Worm (Caenorhabditis elegans) whole organism, young adult: ENCODE data around the gene F13D12.5.

Experiments used
- C06A6.2 ChIP-seq: fragments of 200-800 bp; sonication (Bioruptor generic); conservative IDR thresholded peaks from 2 replicates; pipeline ENCODE4 v1.3.6; 2022; ENCODE audit warnings: missing genetic modification characterization, missing compliant biosample characterization
- D2030.7 ChIP-seq: fragments of 200-800 bp; sonication (Bioruptor generic); IDR thresholded peaks from 2 replicates; pipeline ENCODE4 v1.3.6; 2022; ENCODE audit warnings: missing genetic modification reagents, missing genetic modification characterization, missing compliant biosample characterization
- F33H1.4 ChIP-seq: fragments of 200-800 bp; sonication (Bioruptor generic); IDR thresholded peaks from 2 replicates; pipeline ENCODE4 v1.3.6; 2022; ENCODE audit warnings: missing genetic modification reagents, missing genetic modification characterization, missing compliant biosample characterization
- F39B2.1 ChIP-seq: fragments of 200-800 bp; sonication (Bioruptor generic); IDR thresholded peaks from 2 replicates; pipeline ENCODE4 v1.3.6; 2022; ENCODE audit warnings: missing genetic modification reagents, missing genetic modification characterization, missing compliant biosample characterization
- T07F8.4 ChIP-seq: sonication (generic microtip); optimal IDR thresholded peaks from 2 replicates; lab custom pipeline; 2016; ENCODE audit warnings: mild to moderate bottlenecking, missing genetic modification characterization, moderate library complexity, missing compliant biosample characterization
- Y95B8A.8 ChIP-seq: fragments of 200-800 bp; sonication (Bioruptor generic); IDR thresholded peaks from 2 replicates; pipeline ENCODE4 v1.3.6; 2022; ENCODE audit warnings: missing genetic modification reagents, missing genetic modification characterization, missing compliant biosample characterization
- ZK185.1 ChIP-seq: sonication (generic microtip); optimal IDR thresholded peaks from 2 replicates; lab custom pipeline; 2016; ENCODE audit warnings: mild to moderate bottlenecking, missing genetic modification characterization, missing compliant biosample characterization; ENCODE audit not compliant: poor library complexity, severe bottlenecking
- akir-1 ChIP-seq: fragments of 200-800 bp; sonication (Bioruptor generic); optimal IDR thresholded peaks from 2 replicates; lab custom pipeline; 2018; ENCODE audit warnings: mild to moderate bottlenecking, missing genetic modification characterization, moderate library complexity, missing compliant biosample characterization
- ama-1 ChIP-seq, 3 experiments: fragments of 150-350 bp in 1 of 3; sonication (generic microtip) in 2 of 3; optimal IDR thresholded peaks; 2 replicates each; lab custom pipeline; 2014 to 2018; ENCODE audit warnings: missing biosample characterization in 2 of 3, missing genetic modification characterization in 2 of 3, missing genetic modification reagents in 2 of 3
- attf-5 ChIP-seq: fragments of 200-800 bp; sonication (Bioruptor generic); optimal IDR thresholded peaks from 2 replicates; lab custom pipeline; 2018; ENCODE audit warnings: mild to moderate bottlenecking, missing genetic modification characterization, missing compliant biosample characterization
- cebp-1 ChIP-seq, 2 experiments: fragments of 200-800 bp in 1 of 2; sonication (Bioruptor generic) in 1 of 2; sonication (generic microtip) in 1 of 2; IDR thresholded peaks in 1 of 2; optimal IDR thresholded peaks in 1 of 2; 2 replicates each; pipeline versions ENCODE4 v1.3.6 to Lab custom; 2017 to 2022; ENCODE audit warnings: missing compliant biosample characterization in 2 of 2, missing genetic modification characterization in 2 of 2, mild to moderate bottlenecking in 1 of 2, missing genetic modification reagents in 1 of 2, moderate library complexity in 1 of 2
- cebp-2 ChIP-seq: fragments of 200-800 bp; sonication (Bioruptor generic); IDR thresholded peaks from 2 replicates; pipeline ENCODE4 v1.3.6; 2022; ENCODE audit warnings: missing genetic modification characterization, missing compliant biosample characterization
- efl-1 ChIP-seq: fragments of 150-350 bp; optimal IDR thresholded peaks from 2 replicates; lab custom pipeline; 2014; ENCODE audit warnings: missing biosample characterization, missing genetic modification reagents, missing genetic modification characterization
- egrh-3 ChIP-seq: fragments of 200-800 bp; sonication (Bioruptor generic); IDR thresholded peaks from 2 replicates; pipeline ENCODE4 v1.3.6; 2022; ENCODE audit warnings: missing genetic modification reagents, missing genetic modification characterization, missing compliant biosample characterization
- him-1 ChIP-seq: sonication (generic microtip); optimal IDR thresholded peaks from 2 replicates; lab custom pipeline; 2016; ENCODE audit warnings: missing genotype, missing genetic modification reagents, missing genetic modification characterization, missing compliant biosample characterization
- hsf-1 ChIP-seq: fragments of 200-800 bp; sonication (Bioruptor generic); IDR thresholded peaks from 2 replicates; pipeline ENCODE4 v1.3.6; 2022; ENCODE audit warnings: missing genetic modification reagents, missing genetic modification characterization, missing compliant biosample characterization
- lin-35 ChIP-seq, 3 experiments: fragments of 150-350 bp in 2 of 3; sonication (generic microtip) in 1 of 3; optimal IDR thresholded peaks; 2 replicates each; lab custom pipeline; 2014 to 2018; ENCODE audit warnings: missing biosample characterization in 3 of 3, missing genetic modification characterization in 3 of 3, missing genetic modification reagents in 3 of 3
- lin-54 ChIP-seq: fragments of 200-800 bp; sonication (Bioruptor generic); optimal IDR thresholded peaks from 2 replicates; lab custom pipeline; 2018; ENCODE audit warnings: mild to moderate bottlenecking, missing genetic modification characterization, missing compliant biosample characterization
- lir-1 ChIP-seq: fragments of 200-800 bp; sonication (Bioruptor generic); conservative IDR thresholded peaks from 2 replicates; pipeline ENCODE4 v1.3.6; 2022; ENCODE audit warnings: missing genetic modification reagents, missing genetic modification characterization, missing compliant biosample characterization
- nfya-1 ChIP-seq: sonication (generic microtip); optimal IDR thresholded peaks from 2 replicates; lab custom pipeline; 2017; ENCODE audit warnings: antibody characterized with exemption, missing compliant biosample characterization, missing genetic modification characterization, borderline replicate concordance; ENCODE audit not compliant: insufficient read depth
- nfyb-1 ChIP-seq: fragments of 200-800 bp; sonication (Bioruptor generic); IDR thresholded peaks from 2 replicates; pipeline ENCODE4 v1.3.6; 2022; ENCODE audit warnings: missing genetic modification reagents, missing genetic modification characterization, missing compliant biosample characterization
- nhr-80 ChIP-seq: sonication (generic microtip); optimal IDR thresholded peaks from 2 replicates; lab custom pipeline; 2016; ENCODE audit warnings: missing genetic modification characterization, missing compliant biosample characterization
- repo-1 ChIP-seq: sonication (generic microtip); optimal IDR thresholded peaks from 2 replicates; lab custom pipeline; 2017; ENCODE audit warnings: mild to moderate bottlenecking, missing genetic modification characterization, missing compliant biosample characterization
- snpc-4 ChIP-seq, 5 experiments: fragments of 150-350 bp in 1 of 5; sonication (generic microtip) in 4 of 5; optimal IDR thresholded peaks; 2 replicates each; lab custom pipeline; 2014 to 2018; ENCODE audit warnings: missing genetic modification characterization in 5 of 5, missing biosample characterization in 3 of 5, antibody characterized with exemption in 2 of 5, mild to moderate bottlenecking in 2 of 5, missing compliant biosample characterization in 2 of 5, missing genotype in 2 of 5, moderate library complexity in 2 of 5, missing genetic modification reagents in 1 of 5
- sptf-2 ChIP-seq: fragments of 200-800 bp; sonication (Bioruptor generic); optimal IDR thresholded peaks from 2 replicates; lab custom pipeline; 2018; ENCODE audit warnings: mild to moderate bottlenecking, missing genetic modification characterization, missing compliant biosample characterization
- zfh-2 ChIP-seq: fragments of 200-800 bp; sonication (Bioruptor generic); conservative IDR thresholded peaks from 2 replicates; pipeline ENCODE4 v1.3.6; 2022; ENCODE audit warnings: missing genetic modification reagents, missing genetic modification characterization, missing compliant biosample characterization
- ztf-3 ChIP-seq: fragments of 200-800 bp; sonication (Bioruptor generic); optimal IDR thresholded peaks from 2 replicates; lab custom pipeline; 2018; ENCODE audit warnings: mild to moderate bottlenecking, missing genetic modification characterization, missing compliant biosample characterization

The F13D12.5 gene

DNA sequence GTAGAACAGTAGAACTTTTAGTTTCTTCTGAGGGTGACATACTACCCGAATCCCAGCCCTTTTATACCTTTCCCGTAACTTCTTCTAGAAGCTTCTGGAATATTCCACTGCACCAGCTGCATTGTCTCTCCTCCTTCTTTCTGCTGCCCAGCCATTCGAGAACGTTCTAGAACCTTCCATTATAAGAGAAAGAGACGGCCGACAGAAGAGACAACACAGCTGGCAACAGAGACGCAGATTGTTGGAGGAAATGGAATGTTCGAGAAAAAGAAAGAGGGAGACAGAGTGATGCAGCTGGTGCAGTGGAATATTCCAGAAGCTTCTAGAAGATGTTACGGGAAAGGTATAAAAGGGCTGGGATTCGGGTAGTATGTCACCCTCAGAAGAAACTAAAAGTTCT, 32.7 kb downstream of the F13D12.5 start, which contains the start of the genes F44E5.4 and F44E5.5 (continued):
- TF ChIP-seq akir-1 (GFP tag; lab: Kevin White, UChicago), result peak; percentile 72
- TF ChIP-seq, all 124 proteins: peak for 96; not testable (repeated sequence) for 28

DNA sequence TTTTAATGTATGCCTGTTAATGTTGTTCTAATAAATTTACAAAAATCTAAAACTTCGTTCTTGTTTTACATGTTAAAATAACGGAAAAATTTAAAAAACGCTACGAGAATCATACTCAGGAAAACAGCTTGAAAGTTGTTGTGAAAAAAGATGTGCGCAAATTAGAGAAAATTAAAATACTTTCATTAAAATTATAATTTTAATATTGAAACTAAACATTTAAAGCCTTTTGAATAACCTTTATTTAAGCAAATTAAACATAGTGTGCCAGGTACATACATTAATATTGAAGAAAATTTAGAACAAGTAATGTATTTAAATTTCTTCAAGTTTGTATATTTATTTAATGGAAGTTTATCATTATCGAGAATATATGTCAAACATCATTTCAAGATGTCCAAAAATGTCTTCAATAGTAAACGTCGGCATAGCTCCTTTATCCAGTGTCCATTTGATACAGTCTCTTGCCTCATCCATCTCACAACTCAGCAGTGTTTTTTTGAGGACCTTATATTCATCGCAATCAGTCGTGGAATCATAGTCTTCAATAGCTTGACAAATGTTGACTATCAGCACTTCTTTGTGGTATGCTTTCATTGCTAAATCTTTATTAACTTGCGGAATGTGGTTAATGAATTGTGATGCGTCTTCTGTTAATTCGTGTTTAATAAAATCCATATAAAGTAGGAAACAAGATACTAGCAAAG, 35.3 kb downstream of the F13D12.5 start:
- peak; percentile 7; the same call in 1 of the 2 replicates for TF ChIP-seq hsf-1
- peak; percentile 61 for TF ChIP-seq C06A6.2
- no peak for TF ChIP-seq zfh-2 (GFP tag; lab: Robert Waterston, UW)
- TF ChIP-seq efl-1, result no peak
- no peak for TF ChIP-seq snpc-4 (GFP tag; optimal IDR thresholded peaks at IDR 0.05; lab: Kevin White, UChicago)
- peak in 1 of 4 experiments; percentile 7 for TF ChIP-seq snpc-4 (tag; optimal IDR thresholded peaks at IDR 0.05; lab: Kevin White, UChicago)
- peak; percentile 20 for TF ChIP-seq nhr-80
- peak; percentile 36 for TF ChIP-seq lin-54 (GFP tag; lab: Kevin White, UChicago)
- TF ChIP-seq nfyb-1 (GFP tag; lab: Robert Waterston, UW), result peak; percentile 77; the same call in 1 of the 2 replicates
- 0 out of 2 replicates have a peak, but pooled peaks have one; percentile 20 for TF ChIP-seq cebp-2 (GFP tag; lab: Robert Waterston, UW)
- peak; percentile 62 for TF ChIP-seq attf-5 (GFP tag; lab: Kevin White, UChicago)
- peak; percentile 83 for TF ChIP-seq ama-1 (optimal IDR thresholded peaks at IDR 0.05; lab: Kevin White, UChicago)
- TF ChIP-seq ama-1 (GFP tag; optimal IDR thresholded peaks at IDR 0.05; lab: Kevin White, UChicago), result peak in 1 of 2 experiments; percentile 54
- peak; percentile 1 for TF ChIP-seq T07F8.4 (tag; lab: Kevin White, UChicago)
- no peak for TF ChIP-seq repo-1
- TF ChIP-seq, all 124 proteins: peak for 10

DNA sequence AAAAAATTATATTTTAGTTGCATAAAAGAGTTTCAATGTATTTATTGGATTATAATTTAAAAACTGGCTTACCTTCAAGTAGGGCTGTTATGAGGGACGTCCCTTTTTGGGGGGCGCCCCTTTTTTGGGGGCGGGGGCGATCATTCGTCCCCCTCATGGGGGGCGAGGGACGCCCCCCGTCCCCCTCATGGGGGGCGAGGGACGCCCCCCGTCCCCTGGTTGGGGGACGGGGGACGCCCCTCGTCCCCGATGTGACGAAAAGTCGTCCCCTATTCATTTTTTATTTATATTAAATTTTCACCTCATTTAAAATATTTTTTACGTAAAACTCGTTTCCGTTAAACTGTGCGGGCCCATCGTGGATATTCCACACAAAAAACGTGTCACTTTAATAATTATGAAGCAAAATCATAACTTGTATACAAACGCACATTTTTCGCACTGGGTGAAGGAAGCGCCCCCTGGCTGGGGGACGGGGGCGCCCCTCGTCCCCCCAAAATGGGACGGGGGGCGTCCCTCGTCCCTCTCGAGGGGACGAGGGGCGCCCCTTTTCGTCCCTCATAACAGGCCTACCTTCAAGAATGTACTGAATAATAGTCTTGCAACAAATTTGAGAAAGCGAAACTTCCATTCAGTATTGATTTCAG, 39.0 kb downstream of the F13D12.5 start:
- peak; percentile 88 for TF ChIP-seq zfh-2 (GFP tag; lab: Robert Waterston, UW)
- TF ChIP-seq egrh-3 (GFP tag; lab: Robert Waterston, UW), result peak; percentile 99
- no peak for TF ChIP-seq sptf-2 (GFP tag; lab: Kevin White, UChicago)

DNA sequence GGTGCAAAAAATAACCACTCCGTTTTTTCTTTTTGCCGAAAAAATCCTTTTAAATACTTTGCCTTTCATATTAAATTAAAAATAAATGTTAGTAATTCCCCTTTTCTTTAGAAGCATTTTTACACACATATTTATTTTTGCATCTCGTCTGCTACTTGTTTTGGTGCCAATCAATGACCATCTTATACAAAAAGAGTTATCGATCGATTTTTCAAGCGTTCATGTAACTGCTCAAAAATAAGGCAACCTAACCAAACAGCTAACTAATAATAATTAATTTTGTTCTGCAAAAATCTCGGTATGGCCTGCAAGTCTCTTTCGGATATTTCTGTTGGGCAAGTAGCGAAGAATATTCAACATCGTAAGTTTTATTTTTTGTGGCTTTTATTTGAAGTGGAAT, 39.9 kb downstream of the F13D12.5 start, which contains the start of gene F44E5.2:
F44E5.2 (plus strand) TSS at position 301 of the 400 bp plus-strand sequence.
- no peak for TF ChIP-seq him-1 (tag; lab: Kevin White, UChicago)
- no peak for TF ChIP-seq nfya-1 (tag; lab: Kevin White, UChicago)
- no peak for TF ChIP-seq Y95B8A.8 (GFP tag; lab: Robert Waterston, UW)
- TF ChIP-seq F33H1.4 (GFP tag; lab: Robert Waterston, UW), result no peak
- TF ChIP-seq ZK185.1 (tag; lab: Kevin White, UChicago), result no peak
- no peak for TF ChIP-seq lin-35 (GFP tag; optimal IDR thresholded peaks at IDR 0.05; lab: Kevin White, UChicago)
- TF ChIP-seq ama-1 (optimal IDR thresholded peaks at IDR 0.05; lab: Kevin White, UChicago), result no peak
- TF ChIP-seq ama-1 (GFP tag; optimal IDR thresholded peaks at IDR 0.05; lab: Kevin White, UChicago), result no peak
- no peak for TF ChIP-seq F39B2.1 (GFP tag; lab: Robert Waterston, UW)
- TF ChIP-seq snpc-4 (GFP tag; optimal IDR thresholded peaks at IDR 0.05; lab: Kevin White, UChicago), result no peak
- no peak for TF ChIP-seq snpc-4 (tag; optimal IDR thresholded peaks at IDR 0.05; lab: Kevin White, UChicago)
- TF ChIP-seq ztf-3 (GFP tag; lab: Kevin White, UChicago), result no peak
- TF ChIP-seq, all 124 proteins: peak for 0

DNA sequence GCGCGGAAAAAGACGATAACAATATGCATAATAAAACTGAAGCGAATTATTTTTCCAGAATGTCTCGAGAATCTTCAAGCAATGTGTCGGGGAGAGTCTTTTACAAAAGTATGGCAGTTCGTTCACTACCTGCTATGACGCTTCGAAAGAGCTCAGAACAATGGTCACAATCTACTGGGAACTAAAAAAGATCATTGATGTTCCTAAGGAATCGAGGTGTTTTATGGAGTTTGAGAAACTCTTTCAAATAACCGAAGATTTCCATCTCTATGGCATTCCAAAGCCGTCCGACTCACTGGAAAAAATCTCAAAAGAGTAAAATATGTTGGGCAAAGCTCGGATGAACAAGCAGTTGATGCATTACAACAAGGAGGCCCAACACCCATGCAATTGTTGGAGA, 45.8 kb downstream of the F13D12.5 start, which contains the start of gene F44E5.15:
F44E5.15 (plus strand) TSS at position 301 of the 400 bp plus-strand sequence.
- no peak for TF ChIP-seq lir-1 (GFP tag; lab: Robert Waterston, UW)
- no peak for TF ChIP-seq D2030.7
- TF ChIP-seq sptf-2 (GFP tag; lab: Kevin White, UChicago), result no peak
- TF ChIP-seq cebp-1 (GFP tag; IDR thresholded peaks at IDR 0.05; lab: Robert Waterston, UW), result no peak
- TF ChIP-seq cebp-1 (tag; optimal IDR thresholded peaks at IDR 0.05; lab: Kevin White, UChicago), result no peak
